Fruit fly (Drosophila melanogaster) whole organism, embryonic: ENCODE results near the gene klg.
A peak's percentile ranks its signal among the peaks of the same experiment; 100 is the strongest.

ENCODE experiments used
- Atf3 ChIP-seq: fragments of 200-800 bp; sonication (Bioruptor generic); optimal IDR thresholded peaks from 3 replicates; lab custom pipeline; 2016; ENCODE audit warnings: missing biosample characterization, missing genetic modification characterization
- BtbVII ChIP-seq: fragments of 200-800 bp; sonication (Bioruptor generic); optimal IDR thresholded peaks from 3 replicates; lab custom pipeline; 2017; ENCODE audit warnings: missing biosample characterization, mild to moderate bottlenecking, missing genetic modification characterization
- CG10267 ChIP-seq: fragments of 200-800 bp; sonication (Bioruptor generic); optimal IDR thresholded peaks from 2 replicates; lab custom pipeline; 2018; ENCODE audit warnings: missing biosample characterization, mild to moderate bottlenecking, missing genetic modification characterization, moderate library complexity
- CG12236 ChIP-seq: fragments of 200-800 bp; sonication (Bioruptor generic); optimal IDR thresholded peaks from 2 replicates; lab custom pipeline; 2016; ENCODE audit warnings: missing biosample characterization, missing genetic modification characterization
- CG1233 ChIP-seq: fragments of 200-800 bp; sonication (Bioruptor generic); optimal IDR thresholded peaks from 4 replicates; lab custom pipeline; 2018; ENCODE audit warnings: missing biosample characterization, mild to moderate bottlenecking, missing genetic modification characterization
- CG13296 ChIP-seq: fragments of 200-800 bp; sonication (Bioruptor generic); optimal IDR thresholded peaks from 3 replicates; lab custom pipeline; 2018; ENCODE audit warnings: missing biosample characterization, mild to moderate bottlenecking, missing genetic modification characterization
- CG14014 ChIP-seq: fragments of 200-800 bp; sonication (Bioruptor generic); IDR thresholded peaks from 2 replicates; pipeline ENCODE4 v1.3.6; 2022; ENCODE audit warnings: missing biosample characterization, missing genetic modification characterization
- CG14860 ChIP-seq: fragments of 200-800 bp; sonication (Bioruptor generic); IDR thresholded peaks from 3 replicates; pipeline ENCODE4 v1.3.6; 2022; ENCODE audit warnings: missing biosample characterization, missing genetic modification characterization; ENCODE audit not compliant: partially characterized antibody
- CG15696 ChIP-seq: fragments of 200-800 bp; sonication (Bioruptor generic); optimal IDR thresholded peaks from 2 replicates; lab custom pipeline; 2019; ENCODE audit warnings: missing biosample characterization, mild to moderate bottlenecking, missing genetic modification characterization, moderate library complexity
- CG17361 ChIP-seq: fragments of 200-800 bp; sonication (Bioruptor generic); IDR thresholded peaks from 3 replicates; pipeline ENCODE4 v1.3.6; 2022; ENCODE audit warnings: missing biosample characterization, missing genetic modification characterization
- CG17829 ChIP-seq: fragments of 200-800 bp; optimal IDR thresholded peaks from 2 replicates; lab custom pipeline; 2019; ENCODE audit warnings: missing biosample characterization, mild to moderate bottlenecking, missing genetic modification characterization, moderate library complexity
- CG18599 ChIP-seq: fragments of 200-800 bp; sonication (Bioruptor generic); optimal IDR thresholded peaks from 3 replicates; lab custom pipeline; 2017; ENCODE audit warnings: missing biosample characterization, missing genetic modification characterization, mild to moderate bottlenecking, moderate library complexity, missing genetic modification reagents
- CG2712 ChIP-seq: fragments of 200-800 bp; optimal IDR thresholded peaks from 3 replicates; lab custom pipeline; 2019; ENCODE audit warnings: missing biosample characterization, mild to moderate bottlenecking, missing genetic modification characterization, moderate library complexity
- CG3407 ChIP-seq: fragments of 200-800 bp; sonication (Bioruptor generic); optimal IDR thresholded peaks from 2 replicates; lab custom pipeline; 2018; ENCODE audit warnings: missing biosample characterization, mild to moderate bottlenecking, missing genetic modification characterization
- CG34376 ChIP-seq: fragments of 200-800 bp; sonication (Bioruptor generic); optimal IDR thresholded peaks from 2 replicates; lab custom pipeline; 2018; ENCODE audit warnings: missing biosample characterization, mild to moderate bottlenecking, missing genetic modification characterization
- CG7372 ChIP-seq: fragments of 200-800 bp; sonication (Bioruptor generic); IDR thresholded peaks from 2 replicates; pipeline ENCODE4 v1.3.6; 2022; ENCODE audit warnings: missing biosample characterization, missing genetic modification characterization
- CG7556 ChIP-seq: fragments of 200-800 bp; sonication (Bioruptor generic); optimal IDR thresholded peaks from 2 replicates; lab custom pipeline; 2017; ENCODE audit warnings: missing biosample characterization, mild to moderate bottlenecking, missing genetic modification characterization
- CG7839 ChIP-seq: fragments of 200-800 bp; sonication (Bioruptor generic); optimal IDR thresholded peaks from 3 replicates; lab custom pipeline; 2018; ENCODE audit warnings: missing biosample characterization, mild to moderate bottlenecking, missing genetic modification characterization, moderate library complexity
- CG7987 ChIP-seq: fragments of 200-800 bp; sonication (Bioruptor generic); optimal IDR thresholded peaks from 2 replicates; lab custom pipeline; 2018; ENCODE audit warnings: missing biosample characterization, mild to moderate bottlenecking, missing genetic modification characterization, moderate library complexity
- CG8281 ChIP-seq: fragments of 200-800 bp; sonication (Bioruptor generic); optimal IDR thresholded peaks from 2 replicates; lab custom pipeline; 2018; ENCODE audit warnings: missing biosample characterization, mild to moderate bottlenecking, missing genetic modification characterization, moderate library complexity
- Camta ChIP-seq: fragments of 200-800 bp; sonication (Bioruptor generic); optimal IDR thresholded peaks from 2 replicates; lab custom pipeline; 2016; ENCODE audit warnings: missing biosample characterization, missing genetic modification characterization
- Dbx ChIP-seq: fragments of 200-800 bp; sonication (Bioruptor generic); IDR thresholded peaks from 3 replicates; pipeline ENCODE4 v1.3.6; 2022; ENCODE audit warnings: missing biosample characterization, missing genetic modification characterization
- Drgx ChIP-seq: fragments of 200-800 bp; sonication (Bioruptor generic); IDR thresholded peaks from 2 replicates; pipeline ENCODE4 v1.3.6; 2022; ENCODE audit warnings: missing biosample characterization, missing genetic modification characterization
- Ets65A ChIP-seq: fragments of 200-800 bp; sonication (Bioruptor generic); peaks from one replicate; lab custom pipeline; 2016; ENCODE audit warnings: missing biosample characterization, missing genetic modification characterization
- Fer1 ChIP-seq: fragments of 200-800 bp; sonication (Bioruptor generic); optimal IDR thresholded peaks from 2 replicates; lab custom pipeline; 2017; ENCODE audit warnings: missing biosample characterization, mild to moderate bottlenecking, missing genetic modification characterization
- H15 ChIP-seq: fragments of 200-800 bp; sonication (Bioruptor generic); IDR thresholded peaks from 3 replicates; pipeline ENCODE4 v1.3.6; 2022; ENCODE audit warnings: missing biosample characterization, missing genetic modification characterization
- HLH54F ChIP-seq: fragments of 200-800 bp; sonication (Bioruptor generic); optimal IDR thresholded peaks from 3 replicates; lab custom pipeline; 2016; ENCODE audit warnings: missing biosample characterization, missing genetic modification characterization
- Hr3 ChIP-seq: fragments of 200-800 bp; sonication (Bioruptor generic); optimal IDR thresholded peaks from 3 replicates; lab custom pipeline; 2016; ENCODE audit warnings: missing biosample characterization, missing genetic modification characterization
- Hr51 ChIP-seq, 2 experiments: fragments of 200-800 bp; sonication (Bioruptor generic); optimal IDR thresholded peaks; 2 replicates in 1 of 2; 3 replicates in 1 of 2; lab custom pipeline; 2016 to 2018; ENCODE audit warnings: missing biosample characterization in 2 of 2, missing genetic modification characterization in 2 of 2, mild to moderate bottlenecking in 1 of 2, moderate library complexity in 1 of 2
- Lhr ChIP-seq: fragments of 200-800 bp; sonication (Bioruptor generic); optimal IDR thresholded peaks from 3 replicates; lab custom pipeline; 2017; ENCODE audit warnings: mild to moderate bottlenecking, missing biosample characterization, missing genetic modification reagents, missing genetic modification characterization
- NK7.1 ChIP-seq: fragments of 200-800 bp; sonication (Bioruptor generic); optimal IDR thresholded peaks from 3 replicates; lab custom pipeline; 2016; ENCODE audit warnings: missing biosample characterization, missing genetic modification characterization
- Sry-β ChIP-seq: fragments of 200-800 bp; sonication (Bioruptor generic); optimal IDR thresholded peaks from 2 replicates; lab custom pipeline; 2018; ENCODE audit warnings: missing biosample characterization, mild to moderate bottlenecking, missing genetic modification characterization, moderate library complexity
- az2 ChIP-seq: fragments of 200-800 bp; sonication (Bioruptor generic); optimal IDR thresholded peaks from 3 replicates; lab custom pipeline; 2016; ENCODE audit warnings: missing biosample characterization, missing genetic modification characterization
- dmrt99B ChIP-seq: fragments of 200-800 bp; sonication (Bioruptor generic); optimal IDR thresholded peaks from 2 replicates; lab custom pipeline; 2018; ENCODE audit warnings: missing biosample characterization, mild to moderate bottlenecking, missing genetic modification characterization, moderate library complexity
- fd3F ChIP-seq: fragments of 200-800 bp; sonication (Bioruptor generic); optimal IDR thresholded peaks from 2 replicates; lab custom pipeline; 2018; ENCODE audit warnings: missing biosample characterization, mild to moderate bottlenecking, missing genetic modification characterization, moderate library complexity
- gem ChIP-seq: fragments of 200-800 bp; sonication (Bioruptor generic); optimal IDR thresholded peaks from 2 replicates; lab custom pipeline; 2019; ENCODE audit warnings: missing biosample characterization, mild to moderate bottlenecking, missing genetic modification characterization, moderate library complexity
- gfzf ChIP-seq: fragments of 200-800 bp; sonication (Bioruptor generic); optimal IDR thresholded peaks from 2 replicates; lab custom pipeline; 2016; ENCODE audit warnings: missing biosample characterization, mild to moderate bottlenecking, missing genetic modification characterization, moderate library complexity
- grau ChIP-seq: fragments of 200-800 bp; optimal IDR thresholded peaks from 3 replicates; lab custom pipeline; 2019; ENCODE audit warnings: missing biosample characterization, mild to moderate bottlenecking, missing genetic modification characterization, moderate library complexity
- gsb-n ChIP-seq: fragments of 200-800 bp; sonication (Bioruptor generic); optimal IDR thresholded peaks from 3 replicates; lab custom pipeline; 2018; ENCODE audit warnings: missing biosample characterization, mild to moderate bottlenecking, missing genetic modification characterization
- ind ChIP-seq: fragments of 200-800 bp; sonication (Bioruptor generic); optimal IDR thresholded peaks from 3 replicates; lab custom pipeline; 2016; ENCODE audit warnings: missing biosample characterization, missing genetic modification characterization
- kah ChIP-seq: fragments of 200-800 bp; sonication (Bioruptor generic); optimal IDR thresholded peaks from 2 replicates; lab custom pipeline; 2018; ENCODE audit warnings: missing biosample characterization, mild to moderate bottlenecking, missing genetic modification characterization
- lab ChIP-seq: fragments of 200-800 bp; sonication (Bioruptor generic); optimal IDR thresholded peaks from 3 replicates; lab custom pipeline; 2017; ENCODE audit warnings: missing biosample characterization, missing genetic modification characterization, mild to moderate bottlenecking, moderate library complexity, missing genetic modification reagents
- pros ChIP-seq: fragments of 200-800 bp; sonication (Bioruptor generic); optimal IDR thresholded peaks from 3 replicates; lab custom pipeline; 2019; ENCODE audit warnings: missing biosample characterization, mild to moderate bottlenecking, missing genetic modification characterization, moderate library complexity
- rib ChIP-seq: fragments of 200-800 bp; sonication (Bioruptor generic); IDR thresholded peaks from 2 replicates; pipeline ENCODE4 v1.3.6; 2022; ENCODE audit warnings: missing biosample characterization, missing genetic modification characterization
- row ChIP-seq: fragments of 200-800 bp; sonication (Bioruptor generic); IDR thresholded peaks from 3 replicates; pipeline ENCODE4 v1.3.6; 2022; ENCODE audit warnings: missing biosample characterization, missing genetic modification characterization
- sens-2 ChIP-seq: fragments of 200-800 bp; sonication (Bioruptor generic); IDR thresholded peaks from 2 replicates; pipeline ENCODE4 v1.3.6; 2022; ENCODE audit warnings: missing biosample characterization, missing genetic modification characterization
- unpg ChIP-seq: fragments of 200-800 bp; sonication (Bioruptor generic); optimal IDR thresholded peaks from 3 replicates; lab custom pipeline; 2018; ENCODE audit warnings: missing biosample characterization, mild to moderate bottlenecking, missing genetic modification characterization, moderate library complexity

Gene klg

DNA sequence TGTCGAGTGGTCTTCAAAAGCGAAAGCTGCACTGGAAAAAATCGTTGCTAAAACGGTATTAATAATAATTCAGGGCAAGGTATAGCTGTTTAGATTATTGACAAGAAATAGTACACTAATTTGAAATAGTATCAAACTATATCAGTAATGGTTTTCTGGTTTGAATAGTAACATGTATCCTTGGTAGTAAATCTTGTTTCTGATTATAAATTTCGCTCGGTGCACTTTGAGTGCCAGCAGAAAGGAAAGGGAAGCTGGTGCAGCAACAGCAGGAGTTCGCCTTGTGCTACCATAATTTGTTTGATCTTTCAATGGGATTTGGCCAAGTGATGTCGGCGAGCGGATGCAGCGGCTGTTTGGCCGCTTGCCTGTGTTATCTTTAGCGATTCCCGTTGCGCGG lies 12.3 kb upstream of the klg start (continued):
- TF ChIP-seq sens-2 (GFP tag; lab: Robert Waterston, UW), result no peak

DNA sequence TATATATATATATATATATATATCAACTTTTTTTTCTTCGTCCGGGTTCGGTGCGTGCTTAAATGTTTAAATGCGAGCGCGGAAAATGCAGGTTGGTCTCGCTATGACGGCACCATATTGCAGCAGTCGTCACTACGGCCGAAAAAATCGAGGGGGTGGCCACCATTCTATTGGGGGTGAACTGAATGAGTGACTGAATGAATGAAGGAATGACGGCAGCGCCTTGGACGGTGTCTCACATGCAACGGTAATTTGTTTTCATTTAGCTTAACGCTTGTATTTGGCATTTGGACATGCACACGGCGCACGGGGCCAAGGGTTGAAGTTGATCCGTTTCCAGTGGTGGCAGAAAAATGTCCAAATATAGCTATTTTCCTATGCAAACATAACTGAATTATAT lies 9.8 kb upstream of the klg start:
- peak; percentile 79 for TF ChIP-seq Sry-β (GFP tag; lab: Kevin White, UChicago)
- peak; percentile 36 for TF ChIP-seq pros (GFP tag; lab: Kevin White, UChicago)
- peak; percentile 97 for TF ChIP-seq CG8281 (tag; lab: Kevin White, UChicago)
- TF ChIP-seq ind, result no peak
- TF ChIP-seq gsb-n (tag; lab: Kevin White, UChicago), result peak; percentile 7

DNA sequence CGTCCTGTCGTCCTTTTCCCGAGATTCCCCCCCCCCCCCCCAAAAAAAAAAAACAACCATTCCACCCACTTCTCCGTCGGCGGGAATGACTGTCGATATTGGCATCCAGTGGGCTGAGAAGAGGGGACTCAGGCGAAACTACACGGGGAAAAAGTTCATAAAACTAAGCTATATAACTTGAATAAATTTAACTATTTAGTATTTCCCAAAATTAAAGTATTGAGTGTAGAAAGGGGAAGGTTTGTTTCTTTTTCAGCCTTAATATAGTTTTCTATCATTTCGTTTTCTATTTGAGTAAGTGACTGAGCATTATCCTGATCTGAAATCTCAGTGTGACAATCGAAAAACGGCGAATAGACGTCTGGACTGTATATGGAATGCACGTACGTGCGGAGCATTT lies 7.4 kb upstream of the klg start:
- TF ChIP-seq fd3F (GFP tag; lab: Kevin White, UChicago) (no peak), Camta (no peak), Atf3 (GFP tag; lab: Kevin White, UChicago) (no peak), unpg (GFP tag; lab: Kevin White, UChicago) (peak; percentile 14), CG7556 (GFP tag; lab: Kevin White, UChicago) (peak; percentile 18), CG15696 (tag; lab: Kevin White, UChicago) (no peak), az2 (GFP tag; lab: Kevin White, UChicago) (no peak), CG17361 (GFP tag; lab: Robert Waterston, UW) (no peak), CG14014 (GFP tag; lab: Robert Waterston, UW) (no peak), gem (tag; lab: Kevin White, UChicago) (peak; percentile 37), rib (GFP tag; lab: Robert Waterston, UW) (no peak), HLH54F (GFP tag; lab: Kevin White, UChicago) (no peak), CG10267 (tag; lab: Kevin White, UChicago) (no peak), CG2712 (tag; lab: Kevin White, UChicago) (peak; percentile 21), CG17829 (no peak), CG13296 (GFP tag; lab: Kevin White, UChicago) (no peak), gfzf (GFP tag; lab: Kevin White, UChicago) (no peak), CG1233 (GFP tag; lab: Kevin White, UChicago) (no peak), CG3407 (GFP tag; lab: Kevin White, UChicago) (no peak), Drgx (GFP tag; lab: Robert Waterston, UW) (no peak), CG12236 (no peak), dmrt99B (tag; lab: Kevin White, UChicago) (peak; percentile 35), H15 (GFP tag; lab: Robert Waterston, UW) (no peak), row (GFP tag; lab: Robert Waterston, UW) (peak; percentile 36; the same call in 1 of the 3 replicates), Ets65A (peak; percentile 54), CG7372 (GFP tag; lab: Robert Waterston, UW) (no peak), CG18599 (peak; percentile 53), ind (no peak), lab (GFP tag; lab: Kevin White, UChicago) (peak; percentile 13), BtbVII (no peak), CG34376 (no peak), NK7.1 (no peak), kah (GFP tag; lab: Kevin White, UChicago) (no peak), Lhr (GFP tag; lab: Kevin White, UChicago) (no peak), CG7839 (peak; percentile 22), grau (tag; lab: Kevin White, UChicago) (peak; percentile 2), Fer1 (GFP tag; lab: Kevin White, UChicago) (peak; percentile 21), Hr3 (GFP tag; lab: Kevin White, UChicago) (no peak), Hr51 (GFP tag; optimal IDR thresholded peaks at IDR 0.05; lab: Kevin White, UChicago) (peak in 1 of 2 experiments; percentile 13), CG7987 (no peak), CG14860 (GFP tag; lab: Robert Waterston, UW) (no peak), Dbx (GFP tag; lab: Robert Waterston, UW) (no peak)
